Fruit fly (Drosophila melanogaster) whole organism, wandering third instar larva: ENCODE results near the gene CG13460.

ENCODE experiments used
- CG32264 ChIP-seq: fragments of 200-800 bp; sonication (Bioruptor generic); optimal IDR thresholded peaks from 2 replicates; lab custom pipeline; 2016; ENCODE audit warnings: missing biosample characterization, missing genetic modification characterization
- Hr78 ChIP-seq: fragments of >200 bp; optimal IDR thresholded peaks from 2 replicates; lab custom pipeline; 2017; ENCODE audit warnings: missing biosample characterization, missing genetic modification characterization
- Hr83 ChIP-seq: fragments of 200-300 bp; sonication (Bioruptor generic); optimal IDR thresholded peaks from 2 replicates; lab custom pipeline; 2016; ENCODE audit warnings: missing biosample characterization, mild to moderate bottlenecking, missing genetic modification characterization, moderate library complexity; ENCODE audit not compliant: poor library complexity, severe bottlenecking
- N ChIP-seq: fragments of >200 bp; optimal IDR thresholded peaks from 2 replicates; lab custom pipeline; 2018; ENCODE audit warnings: missing biosample characterization, missing external identifiers, missing genetic modification characterization
- usp ChIP-seq: fragments of >200 bp; optimal IDR thresholded peaks from 2 replicates; lab custom pipeline; 2017; ENCODE audit warnings: missing biosample characterization, missing genetic modification characterization
- woc ChIP-seq: sonication (Bioruptor generic); optimal IDR thresholded peaks from 2 replicates; lab custom pipeline; 2016; ENCODE audit warnings: missing biosample characterization, mild to moderate bottlenecking, missing genetic modification characterization

- TF ChIP-seq usp (GFP tag; lab: Kevin White, UChicago), result no peak
- TF ChIP-seq Hr78 (GFP tag; lab: Kevin White, UChicago), result no peak
- no peak for TF ChIP-seq Hr83 (GFP tag; lab: Kevin White, UChicago)
- no peak for TF ChIP-seq N (GFP tag; lab: Kevin White, UChicago)
- no peak for TF ChIP-seq CG32264 (GFP tag; lab: Kevin White, UChicago)
- TF ChIP-seq woc (GFP tag; lab: Kevin White, UChicago), result no peak
Observed at dm6 chr3L:15100983-15101382, 39.5 kb upstream of the CG13460 start.
